Fruit fly (Drosophila melanogaster) whole organism, embryonic: ENCODE results near the gene CG4957.

Experiments used
- Blimp-1 ChIP-seq: fragments of 200-800 bp; sonication (Bioruptor generic); optimal IDR thresholded peaks from 3 replicates; lab custom pipeline; 2018; ENCODE audit warnings: missing biosample characterization, missing genetic modification characterization, mild to moderate bottlenecking, moderate library complexity, missing genetic modification reagents
- BtbVII ChIP-seq: fragments of 200-800 bp; sonication (Bioruptor generic); optimal IDR thresholded peaks from 3 replicates; lab custom pipeline; 2017; ENCODE audit warnings: missing biosample characterization, mild to moderate bottlenecking, missing genetic modification characterization
- CG10267 ChIP-seq: fragments of 200-800 bp; sonication (Bioruptor generic); optimal IDR thresholded peaks from 2 replicates; lab custom pipeline; 2018; ENCODE audit warnings: missing biosample characterization, mild to moderate bottlenecking, missing genetic modification characterization, moderate library complexity
- CG12236 ChIP-seq: fragments of 200-800 bp; sonication (Bioruptor generic); optimal IDR thresholded peaks from 2 replicates; lab custom pipeline; 2016; ENCODE audit warnings: missing biosample characterization, missing genetic modification characterization
- CG12391 ChIP-seq: fragments of 200-800 bp; sonication (Bioruptor generic); optimal IDR thresholded peaks from 3 replicates; lab custom pipeline; 2018; ENCODE audit warnings: missing biosample characterization, mild to moderate bottlenecking, missing genetic modification characterization, moderate library complexity
- CG12659 ChIP-seq: fragments of 200-800 bp; sonication (Bioruptor generic); optimal IDR thresholded peaks from 3 replicates; lab custom pipeline; 2017; ENCODE audit warnings: mild to moderate bottlenecking, missing biosample characterization, missing genetic modification reagents, missing genetic modification characterization
- CG13624 ChIP-seq: fragments of 200-800 bp; sonication (Bioruptor generic); optimal IDR thresholded peaks from 2 replicates; lab custom pipeline; 2016; ENCODE audit warnings: missing biosample characterization, missing genetic modification characterization
- CG32767 ChIP-seq: fragments of 200-800 bp; sonication (Bioruptor generic); IDR thresholded peaks from 2 replicates; pipeline ENCODE4 v1.3.6; 2022; ENCODE audit warnings: missing biosample characterization, missing genetic modification characterization
- CG34376 ChIP-seq: fragments of 200-800 bp; sonication (Bioruptor generic); optimal IDR thresholded peaks from 2 replicates; lab custom pipeline; 2018; ENCODE audit warnings: missing biosample characterization, mild to moderate bottlenecking, missing genetic modification characterization
- CG4617 ChIP-seq: fragments of 200-800 bp; sonication (Bioruptor generic); optimal IDR thresholded peaks from 3 replicates; lab custom pipeline; 2016; ENCODE audit warnings: missing biosample characterization, missing genetic modification characterization, borderline replicate concordance
- CG4707 ChIP-seq: fragments of 200-800 bp; sonication (Bioruptor generic); optimal IDR thresholded peaks from 2 replicates; lab custom pipeline; 2018; ENCODE audit warnings: missing biosample characterization, mild to moderate bottlenecking, missing genetic modification characterization, moderate library complexity
- CG8388 ChIP-seq: fragments of 200-800 bp; sonication (Bioruptor generic); optimal IDR thresholded peaks from 2 replicates; lab custom pipeline; 2019; ENCODE audit warnings: missing biosample characterization, mild to moderate bottlenecking, missing genetic modification characterization, moderate library complexity
- CG8478 ChIP-seq: fragments of >200 bp; optimal IDR thresholded peaks from 2 replicates; lab custom pipeline; 2018
- CG9797 ChIP-seq: fragments of 200-800 bp; sonication (Bioruptor generic); optimal IDR thresholded peaks from 3 replicates; lab custom pipeline; 2018; ENCODE audit warnings: missing biosample characterization, mild to moderate bottlenecking, missing genetic modification characterization
- D19A ChIP-seq: fragments of 200-800 bp; optimal IDR thresholded peaks from 3 replicates; lab custom pipeline; 2019; ENCODE audit warnings: missing biosample characterization, mild to moderate bottlenecking, missing genetic modification characterization, moderate library complexity
- Doc3 ChIP-seq: fragments of 200-800 bp; sonication (Bioruptor generic); IDR thresholded peaks from 3 replicates; pipeline ENCODE4 v1.3.6; 2022; ENCODE audit warnings: missing biosample characterization, missing genetic modification characterization; ENCODE audit not compliant: partially characterized antibody
- Dref ChIP-seq: fragments of 200-800 bp; sonication (Bioruptor generic); IDR thresholded peaks from 2 replicates; pipeline ENCODE4 v1.3.6; 2022; ENCODE audit warnings: missing biosample characterization, missing genetic modification characterization
- Ets97D ChIP-seq: fragments of 200-800 bp; sonication (Bioruptor generic); optimal IDR thresholded peaks from 3 replicates; lab custom pipeline; 2016; ENCODE audit warnings: missing biosample characterization, missing genetic modification characterization
- Fer1 ChIP-seq: fragments of 200-800 bp; sonication (Bioruptor generic); optimal IDR thresholded peaks from 2 replicates; lab custom pipeline; 2017; ENCODE audit warnings: missing biosample characterization, mild to moderate bottlenecking, missing genetic modification characterization
- HLH4C ChIP-seq: fragments of 200-800 bp; sonication (Bioruptor generic); IDR thresholded peaks from 3 replicates; pipeline ENCODE4 v1.3.6; 2022; ENCODE audit warnings: missing biosample characterization, missing genetic modification characterization; ENCODE audit not compliant: partially characterized antibody
- Max ChIP-seq: fragments of 200-800 bp; sonication (Bioruptor generic); optimal IDR thresholded peaks from 2 replicates; lab custom pipeline; 2016; ENCODE audit warnings: missing biosample characterization, mild to moderate bottlenecking, missing genetic modification characterization
- Med ChIP-seq: fragments of 200-800 bp; sonication (Bioruptor generic); peaks from one replicate; lab custom pipeline; 2016; ENCODE audit warnings: missing biosample characterization, missing genetic modification characterization, mild to moderate bottlenecking, inconsistent platforms, moderate library complexity
- NC2β ChIP-seq: fragments of 200-800 bp; sonication (Bioruptor generic); optimal IDR thresholded peaks from 2 replicates; lab custom pipeline; 2016; ENCODE audit warnings: missing biosample characterization, missing genetic modification characterization
- Scr ChIP-seq: fragments of 200-800 bp; sonication (Bioruptor generic); IDR thresholded peaks from 2 replicates; pipeline ENCODE4 v1.3.6; 2022; ENCODE audit warnings: missing biosample characterization, missing genetic modification characterization; ENCODE audit not compliant: partially characterized antibody
- ac ChIP-seq: fragments of 200-800 bp; sonication (Bioruptor generic); optimal IDR thresholded peaks from 3 replicates; lab custom pipeline; 2017; ENCODE audit warnings: missing biosample characterization, mild to moderate bottlenecking, missing genetic modification characterization
- bigmax ChIP-seq: fragments of 200-800 bp; sonication (Bioruptor generic); optimal IDR thresholded peaks from 2 replicates; lab custom pipeline; 2018; ENCODE audit warnings: missing biosample characterization, mild to moderate bottlenecking, missing genetic modification characterization
- cg ChIP-seq: fragments of 200-800 bp; sonication (Bioruptor generic); optimal IDR thresholded peaks from 3 replicates; lab custom pipeline; 2019; ENCODE audit warnings: missing biosample characterization, mild to moderate bottlenecking, missing genetic modification characterization, moderate library complexity
- chinmo ChIP-seq: fragments of 200-800 bp; sonication (Bioruptor generic); IDR thresholded peaks from 4 replicates; pipeline ENCODE4 v1.3.6; 2022; ENCODE audit warnings: missing biosample characterization, missing genetic modification characterization; ENCODE audit not compliant: partially characterized antibody
- crol ChIP-seq: fragments of 200-800 bp; sonication (Bioruptor generic); IDR thresholded peaks from 2 replicates; pipeline ENCODE4 v1.3.6; 2022; ENCODE audit warnings: missing biosample characterization, missing genetic modification characterization
- dm ChIP-seq: fragments of 200-800 bp; sonication (Bioruptor generic); optimal IDR thresholded peaks from 3 replicates; lab custom pipeline; 2016; ENCODE audit warnings: missing biosample characterization, missing genetic modification characterization
- dpn ChIP-seq, 2 experiments: fragments of 200-800 bp; sonication (Bioruptor generic); optimal IDR thresholded peaks; 3 replicates each; lab custom pipeline; 2016; ENCODE audit warnings: missing biosample characterization in 2 of 2, missing genetic modification characterization in 2 of 2
- eve ChIP-seq, 2 experiments: fragments of >200 bp; optimal IDR thresholded peaks; 2 replicates each; lab custom pipeline; 2017; ENCODE audit warnings: missing biosample characterization in 2 of 2, missing genetic modification characterization in 2 of 2
- gcm ChIP-seq: fragments of 200-800 bp; sonication (Bioruptor generic); optimal IDR thresholded peaks from 2 replicates; lab custom pipeline; 2019; ENCODE audit warnings: missing biosample characterization, mild to moderate bottlenecking, missing genetic modification characterization, moderate library complexity
- gcm2 ChIP-seq: fragments of 200-800 bp; sonication (Bioruptor generic); optimal IDR thresholded peaks from 2 replicates; lab custom pipeline; 2016; ENCODE audit warnings: missing biosample characterization, missing genetic modification characterization
- gro ChIP-seq: fragments of 200-800 bp; sonication (Bioruptor generic); optimal IDR thresholded peaks from 2 replicates; lab custom pipeline; 2016; ENCODE audit warnings: missing biosample characterization, missing genetic modification characterization
- lilli ChIP-seq: fragments of 200-800 bp; sonication (Bioruptor generic); optimal IDR thresholded peaks from 3 replicates; lab custom pipeline; 2016; ENCODE audit warnings: missing biosample characterization, missing genetic modification characterization
- nerfin-1 ChIP-seq: fragments of 200-800 bp; sonication (Bioruptor generic); optimal IDR thresholded peaks from 3 replicates; lab custom pipeline; 2019; ENCODE audit warnings: missing biosample characterization, mild to moderate bottlenecking, missing genetic modification characterization, moderate library complexity
- nerfin-2 ChIP-seq: fragments of 200-800 bp; sonication (Bioruptor generic); IDR thresholded peaks from 2 replicates; pipeline ENCODE4 v1.3.6; 2022; ENCODE audit warnings: missing biosample characterization, missing genetic modification characterization; ENCODE audit not compliant: partially characterized antibody
- pzg ChIP-seq: fragments of 200-800 bp; sonication (Bioruptor generic); optimal IDR thresholded peaks from 3 replicates; lab custom pipeline; 2018; ENCODE audit warnings: missing biosample characterization, mild to moderate bottlenecking, missing genetic modification characterization, moderate library complexity
- repo ChIP-seq: fragments of 200-800 bp; sonication (Bioruptor generic); optimal IDR thresholded peaks from 2 replicates; lab custom pipeline; 2016; ENCODE audit warnings: missing biosample characterization, missing genetic modification characterization
- ro ChIP-seq: fragments of 200-800 bp; sonication (Bioruptor generic); IDR thresholded peaks from 2 replicates; pipeline ENCODE4 v1.3.6; 2022; ENCODE audit warnings: missing biosample characterization, missing genetic modification characterization
- sd ChIP-seq: fragments of 200-800 bp; sonication (Bioruptor generic); optimal IDR thresholded peaks from 3 replicates; lab custom pipeline; 2018; ENCODE audit warnings: missing biosample characterization, mild to moderate bottlenecking, missing genetic modification characterization, moderate library complexity
- stwl ChIP-seq: fragments of 200-800 bp; sonication (Bioruptor generic); optimal IDR thresholded peaks from 3 replicates; lab custom pipeline; 2018; ENCODE audit warnings: missing biosample characterization, mild to moderate bottlenecking, missing genetic modification characterization, moderate library complexity
- sug ChIP-seq: fragments of 200-800 bp; optimal IDR thresholded peaks from 2 replicates; lab custom pipeline; 2019; ENCODE audit warnings: missing biosample characterization, mild to moderate bottlenecking, missing genetic modification characterization, moderate library complexity
- tll ChIP-seq, 2 experiments: fragments of 200-800 bp in 1 of 2; fragments of >200 bp in 1 of 2; sonication (Bioruptor generic) in 1 of 2; optimal IDR thresholded peaks; 2 replicates each; lab custom pipeline; 2017 to 2019; ENCODE audit warnings: missing biosample characterization in 2 of 2, missing genetic modification characterization in 2 of 2, mild to moderate bottlenecking in 1 of 2, moderate library complexity in 1 of 2
- trem ChIP-seq: fragments of 200-800 bp; optimal IDR thresholded peaks from 3 replicates; lab custom pipeline; 2019; ENCODE audit warnings: missing biosample characterization, mild to moderate bottlenecking, missing genetic modification characterization, moderate library complexity
- twi ChIP-seq: fragments of 200-800 bp; optimal IDR thresholded peaks from 2 replicates; lab custom pipeline; 2019; ENCODE audit warnings: missing biosample characterization, mild to moderate bottlenecking, missing genetic modification characterization, moderate library complexity
- unc-4 ChIP-seq: fragments of 200-800 bp; sonication (Bioruptor generic); IDR thresholded peaks from 2 replicates; pipeline ENCODE4 v1.3.6; 2022; ENCODE audit warnings: missing biosample characterization, missing genetic modification characterization; ENCODE audit not compliant: partially characterized antibody
- wek ChIP-seq: fragments of 200-800 bp; sonication (Bioruptor generic); optimal IDR thresholded peaks from 3 replicates; lab custom pipeline; 2018; ENCODE audit warnings: missing biosample characterization, mild to moderate bottlenecking, missing genetic modification characterization, moderate library complexity

Gene CG4957

DNA sequence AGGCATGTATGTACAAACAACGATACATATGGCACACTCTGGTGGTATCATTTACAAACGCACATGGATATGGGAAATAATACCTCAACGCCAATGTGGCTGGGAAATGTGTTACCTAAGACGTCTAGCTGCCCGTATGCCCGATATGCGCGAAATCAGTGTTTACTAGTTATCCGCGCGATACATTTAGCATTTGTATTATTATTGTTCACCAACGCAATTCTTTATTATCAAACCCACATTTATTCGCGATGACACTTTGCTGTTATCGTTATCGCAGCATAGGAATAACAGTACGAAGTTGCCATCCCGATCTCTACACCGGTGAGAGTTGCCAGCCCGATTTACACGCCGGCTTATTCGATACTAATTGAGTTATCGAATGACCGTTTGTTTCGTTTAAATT lies 21.9 kb upstream of the CG4957 start, which contains the start of gene chico (continued):
- TF ChIP-seq CG8388 (GFP tag; lab: Kevin White, UChicago), result no peak
- peak; percentile 15 for TF ChIP-seq cg (GFP tag; lab: Kevin White, UChicago)
- peak; percentile 53 for TF ChIP-seq CG9797 (GFP tag; lab: Kevin White, UChicago)
- no peak for TF ChIP-seq repo (GFP tag; lab: Kevin White, UChicago)
- TF ChIP-seq wek, result peak; percentile 4
- no peak for TF ChIP-seq dpn (GFP tag; optimal IDR thresholded peaks at IDR 0.05; lab: Kevin White, UChicago)
- no peak for TF ChIP-seq BtbVII (GFP tag; lab: Kevin White, UChicago)
- TF ChIP-seq ac (GFP tag; lab: Kevin White, UChicago), result no peak
- peak; percentile 52 for TF ChIP-seq CG10267 (tag; lab: Kevin White, UChicago)
- peak; percentile 93 for TF ChIP-seq nerfin-1
- peak; percentile 27 for TF ChIP-seq Fer1 (GFP tag; lab: Kevin White, UChicago)
- no peak for TF ChIP-seq gcm2 (GFP tag; lab: Kevin White, UChicago)
- peak; percentile 77 for TF ChIP-seq CG12659 (GFP tag; lab: Kevin White, UChicago)
- TF ChIP-seq nerfin-2, result peak; percentile 58; the same call in 1 of the 2 replicates
- peak; percentile 63 for TF ChIP-seq CG4617 (GFP tag; lab: Kevin White, UChicago)
- peak; percentile 97 for TF ChIP-seq stwl (tag; lab: Kevin White, UChicago)
- TF ChIP-seq gro (GFP tag; lab: Kevin White, UChicago), result peak; percentile 47
- peak; percentile 83 for TF ChIP-seq Med (GFP tag; lab: Kevin White, UChicago)
- peak; percentile 13 for TF ChIP-seq bigmax (GFP tag; lab: Kevin White, UChicago)
- TF ChIP-seq Dref, result peak; percentile 98
- no peak for TF ChIP-seq CG4707 (GFP tag; lab: Kevin White, UChicago)
- TF ChIP-seq Scr (GFP tag; lab: Robert Waterston, UW), result peak; percentile 63
- peak; percentile 15 for TF ChIP-seq NC2β
- peak; percentile 97 for TF ChIP-seq pzg (GFP tag; lab: Kevin White, UChicago)
- TF ChIP-seq Blimp-1 (GFP tag; lab: Kevin White, UChicago), result no peak
- no peak for TF ChIP-seq CG8478 (lab: Kevin White, UChicago)
- peak; percentile 80 for TF ChIP-seq HLH4C
- TF ChIP-seq CG32767, result peak; percentile 71; the same call in 1 of the 2 replicates
- peak; percentile 23 for TF ChIP-seq Max
- peak; percentile 50; the same call in 1 of the 3 replicates for TF ChIP-seq Doc3 (GFP tag; lab: Robert Waterston, UW)
- no peak for TF ChIP-seq CG12391 (tag; lab: Kevin White, UChicago)
- no peak for TF ChIP-seq crol (GFP tag; lab: Robert Waterston, UW)
- TF ChIP-seq tll (GFP tag; optimal IDR thresholded peaks at IDR 0.05; lab: Kevin White, UChicago), result no peak
- TF ChIP-seq CG34376 (GFP tag; lab: Kevin White, UChicago), result peak; percentile 63
- peak; percentile 62 for TF ChIP-seq unc-4 (GFP tag; lab: Robert Waterston, UW)
- peak; percentile 82 for TF ChIP-seq sd
- no peak for TF ChIP-seq ro (GFP tag; lab: Robert Waterston, UW)
- TF ChIP-seq dm (GFP tag; lab: Kevin White, UChicago), result peak; percentile 48
- no peak for TF ChIP-seq CG12236 (GFP tag; lab: Kevin White, UChicago)
- peak in 1 of 2 experiments; percentile 76 for TF ChIP-seq eve (GFP tag; optimal IDR thresholded peaks at IDR 0.05; lab: Kevin White, UChicago)
- TF ChIP-seq Ets97D (GFP tag; lab: Kevin White, UChicago), result peak; percentile 83
- no peak for TF ChIP-seq gcm (GFP tag; lab: Kevin White, UChicago)
- TF ChIP-seq D19A (tag; lab: Kevin White, UChicago), result no peak
- TF ChIP-seq twi (tag; lab: Kevin White, UChicago), result peak; percentile 19
- peak; percentile 76; the same call in 2 of the 4 replicates for TF ChIP-seq chinmo
- peak; percentile 38 for TF ChIP-seq lilli (GFP tag; lab: Kevin White, UChicago)
- peak; percentile 68 for TF ChIP-seq CG13624
- TF ChIP-seq trem (tag; lab: Kevin White, UChicago), result peak; percentile 80
- peak; percentile 50 for TF ChIP-seq sug (tag; lab: Kevin White, UChicago)
